Worm (Caenorhabditis elegans): ENCODE results near the gene T11F9.1.

- TF ChIP-seq elt-3 (tag; optimal IDR thresholded peaks at IDR 0.05) (no peak), ceh-82 (tag; optimal IDR thresholded peaks at IDR 0.05) (no peak), egl-27 (tag; optimal IDR thresholded peaks at IDR 0.05) (no peak), unc-62 (GFP tag; optimal IDR thresholded peaks at IDR 0.05) (no peak), aly-2 (tag; optimal IDR thresholded peaks at IDR 0.05) (no peak), nhr-11 (tag; optimal IDR thresholded peaks at IDR 0.05) (no peak), zag-1 (tag; optimal IDR thresholded peaks at IDR 0.05) (no peak), nhr-76 (tag; optimal IDR thresholded peaks at IDR 0.05) (no peak), pqm-1 (tag; optimal IDR thresholded peaks at IDR 0.05) (no peak), ama-1 (optimal IDR thresholded peaks at IDR 0.05) (no peak), pha-4 (tag; optimal IDR thresholded peaks at IDR 0.05) (no peak), nhr-23 (tag; optimal IDR thresholded peaks at IDR 0.05) (no peak)
Measured at ce11 chrV:11479406-11479805, 20.1 kb downstream of the T11F9.1 start, which contains the start of gene T11F9.22.
